Fruit fly (Drosophila melanogaster) whole organism, embryonic: ENCODE measurements around the gene CG11882.

Source experiments
- Asciz ChIP-seq: fragments of 200-800 bp; sonication (Bioruptor generic); optimal IDR thresholded peaks from 2 replicates; lab custom pipeline; 2017; ENCODE audit warnings: missing biosample characterization, mild to moderate bottlenecking, missing genetic modification characterization, missing genetic modification reagents
- Atf-2 ChIP-seq: fragments of 200-800 bp; sonication (Bioruptor generic); optimal IDR thresholded peaks from 2 replicates; lab custom pipeline; 2016; ENCODE audit warnings: missing biosample characterization, missing genetic modification characterization
- BtbVII ChIP-seq: fragments of 200-800 bp; sonication (Bioruptor generic); optimal IDR thresholded peaks from 3 replicates; lab custom pipeline; 2017; ENCODE audit warnings: missing biosample characterization, mild to moderate bottlenecking, missing genetic modification characterization
- C15 ChIP-seq: fragments of 200-800 bp; sonication (Bioruptor generic); IDR thresholded peaks from 3 replicates; pipeline ENCODE4 v1.3.6; 2022; ENCODE audit warnings: missing biosample characterization, missing genetic modification characterization
- CG11398 ChIP-seq: fragments of 200-800 bp; sonication (Bioruptor generic); optimal IDR thresholded peaks from 2 replicates; lab custom pipeline; 2016; ENCODE audit warnings: missing biosample characterization, missing genetic modification characterization
- CG13424 ChIP-seq: fragments of 200-800 bp; sonication (Bioruptor generic); optimal IDR thresholded peaks from 2 replicates; lab custom pipeline; 2019; ENCODE audit warnings: missing biosample characterization, mild to moderate bottlenecking, missing genetic modification characterization, moderate library complexity
- CG13624 ChIP-seq: fragments of 200-800 bp; sonication (Bioruptor generic); optimal IDR thresholded peaks from 2 replicates; lab custom pipeline; 2016; ENCODE audit warnings: missing biosample characterization, missing genetic modification characterization
- CG14441 ChIP-seq: fragments of 200-800 bp; sonication (Bioruptor generic); IDR thresholded peaks from 2 replicates; pipeline ENCODE4 v1.3.6; 2022; ENCODE audit warnings: missing biosample characterization, missing genetic modification characterization
- CG15269 ChIP-seq: fragments of 200-800 bp; sonication (Bioruptor generic); optimal IDR thresholded peaks from 2 replicates; lab custom pipeline; 2018; ENCODE audit warnings: missing biosample characterization, mild to moderate bottlenecking, missing genetic modification characterization, moderate library complexity
- CG15514 ChIP-seq: fragments of 200-800 bp; sonication (Bioruptor generic); optimal IDR thresholded peaks from 3 replicates; lab custom pipeline; 2017; ENCODE audit warnings: missing biosample characterization, missing genetic modification characterization, mild to moderate bottlenecking, moderate library complexity, missing genetic modification reagents
- CG17186 ChIP-seq: fragments of 200-800 bp; sonication (Bioruptor generic); optimal IDR thresholded peaks from 3 replicates; lab custom pipeline; 2017; ENCODE audit warnings: missing biosample characterization, missing genetic modification reagents, missing genetic modification characterization
- CG18262 ChIP-seq: fragments of 200-800 bp; optimal IDR thresholded peaks from 3 replicates; lab custom pipeline; 2019; ENCODE audit warnings: missing biosample characterization, mild to moderate bottlenecking, missing genetic modification characterization, moderate library complexity
- CG2120 ChIP-seq: fragments of 200-800 bp; sonication (Bioruptor generic); optimal IDR thresholded peaks from 3 replicates; lab custom pipeline; 2016; ENCODE audit warnings: missing biosample characterization, missing genetic modification characterization
- CG34422 ChIP-seq: fragments of 200-800 bp; sonication (Bioruptor generic); IDR thresholded peaks from 3 replicates; pipeline ENCODE4 v1.3.6; 2022; ENCODE audit warnings: missing biosample characterization, missing genetic modification characterization
- CG3726 ChIP-seq: fragments of 200-800 bp; sonication (Bioruptor generic); IDR thresholded peaks from 3 replicates; pipeline ENCODE4, ENCODE4 v1.3.6; 2022; ENCODE audit warnings: missing biosample characterization, missing genetic modification characterization
- CG43689 ChIP-seq: fragments of 200-800 bp; sonication (Bioruptor generic); IDR thresholded peaks from 2 replicates; pipeline ENCODE4 v1.3.6; 2022; ENCODE audit warnings: missing biosample characterization, missing genetic modification characterization
- CG4424 ChIP-seq: fragments of 200-800 bp; sonication (Bioruptor generic); optimal IDR thresholded peaks from 3 replicates; lab custom pipeline; 2016; ENCODE audit warnings: missing biosample characterization, missing genetic modification characterization
- CG4820 ChIP-seq: fragments of 200-800 bp; sonication (Bioruptor generic); optimal IDR thresholded peaks from 3 replicates; lab custom pipeline; 2016; ENCODE audit warnings: missing biosample characterization, missing genetic modification characterization
- CG6175 ChIP-seq: fragments of 200-800 bp; sonication (Bioruptor generic); IDR thresholded peaks from 3 replicates; pipeline ENCODE4 v1.3.6; 2022; ENCODE audit warnings: missing biosample characterization, missing genetic modification characterization
- CG7987 ChIP-seq: fragments of 200-800 bp; sonication (Bioruptor generic); optimal IDR thresholded peaks from 2 replicates; lab custom pipeline; 2018; ENCODE audit warnings: missing biosample characterization, mild to moderate bottlenecking, missing genetic modification characterization, moderate library complexity
- D ChIP-seq, 2 experiments: fragments of 200-800 bp in 1 of 2; fragments of >200 bp in 1 of 2; sonication (Bioruptor generic) in 1 of 2; optimal IDR thresholded peaks; 2 replicates in 1 of 2; 3 replicates in 1 of 2; lab custom pipeline; 2017; ENCODE audit warnings: mild to moderate bottlenecking in 1 of 2, missing biosample characterization in 1 of 2, missing genetic modification characterization in 1 of 2, missing genetic modification reagents in 1 of 2
- Doc3 ChIP-seq: fragments of 200-800 bp; sonication (Bioruptor generic); IDR thresholded peaks from 3 replicates; pipeline ENCODE4 v1.3.6; 2022; ENCODE audit warnings: missing biosample characterization, missing genetic modification characterization; ENCODE audit not compliant: partially characterized antibody
- HLH4C ChIP-seq: fragments of 200-800 bp; sonication (Bioruptor generic); IDR thresholded peaks from 3 replicates; pipeline ENCODE4 v1.3.6; 2022; ENCODE audit warnings: missing biosample characterization, missing genetic modification characterization; ENCODE audit not compliant: partially characterized antibody
- MESR4 ChIP-seq: fragments of 200-800 bp; sonication (Bioruptor generic); optimal IDR thresholded peaks from 2 replicates; lab custom pipeline; 2018; ENCODE audit warnings: missing biosample characterization, mild to moderate bottlenecking, missing genetic modification characterization, moderate library complexity
- Med ChIP-seq: fragments of 200-800 bp; sonication (Bioruptor generic); peaks from one replicate; lab custom pipeline; 2016; ENCODE audit warnings: missing biosample characterization, missing genetic modification characterization, mild to moderate bottlenecking, inconsistent platforms, moderate library complexity
- Sry-δ ChIP-seq: fragments of 200-800 bp; sonication (Bioruptor generic); optimal IDR thresholded peaks from 2 replicates; lab custom pipeline; 2016; ENCODE audit warnings: missing biosample characterization, missing genetic modification characterization
- Usf ChIP-seq: fragments of 200-800 bp; sonication (Bioruptor generic); optimal IDR thresholded peaks from 2 replicates; lab custom pipeline; 2017; ENCODE audit warnings: missing genotype, missing biosample characterization, missing genetic modification characterization
- cato ChIP-seq: fragments of 200-800 bp; sonication (Bioruptor generic); optimal IDR thresholded peaks from 2 replicates; lab custom pipeline; 2016; ENCODE audit warnings: missing biosample characterization, missing genetic modification characterization, borderline replicate concordance
- ci ChIP-seq: fragments of 200-800 bp; sonication (Bioruptor generic); IDR thresholded peaks from 3 replicates; pipeline ENCODE4 v1.3.6; 2022; ENCODE audit warnings: missing biosample characterization, missing genetic modification characterization
- crc ChIP-seq: fragments of 200-800 bp; sonication (Bioruptor generic); optimal IDR thresholded peaks from 2 replicates; lab custom pipeline; 2016; ENCODE audit warnings: missing biosample characterization, missing genetic modification characterization
- croc ChIP-seq: fragments of 200-800 bp; sonication (Bioruptor generic); conservative IDR thresholded peaks from 3 replicates; pipeline ENCODE4 v1.3.6; 2022; ENCODE audit warnings: missing biosample characterization, missing genetic modification characterization
- dmrt99B ChIP-seq: fragments of 200-800 bp; sonication (Bioruptor generic); optimal IDR thresholded peaks from 2 replicates; lab custom pipeline; 2018; ENCODE audit warnings: missing biosample characterization, mild to moderate bottlenecking, missing genetic modification characterization, moderate library complexity
- dysf ChIP-seq: fragments of 200-800 bp; sonication (Bioruptor generic); IDR thresholded peaks from 3 replicates; pipeline ENCODE4 v1.3.6; 2022; ENCODE audit warnings: missing biosample characterization, missing genetic modification characterization
- emc ChIP-seq: fragments of 200-800 bp; sonication (Bioruptor generic); optimal IDR thresholded peaks from 2 replicates; lab custom pipeline; 2016; ENCODE audit warnings: missing biosample characterization, missing genetic modification characterization
- exex ChIP-seq: fragments of 200-800 bp; sonication (Bioruptor generic); optimal IDR thresholded peaks from 4 replicates; lab custom pipeline; 2018; ENCODE audit warnings: missing biosample characterization, mild to moderate bottlenecking, missing genetic modification characterization, moderate library complexity
- fru ChIP-seq: fragments of >200 bp; optimal IDR thresholded peaks from 2 replicates; lab custom pipeline; 2017
- fu2 ChIP-seq: fragments of 200-800 bp; sonication (Bioruptor generic); optimal IDR thresholded peaks from 2 replicates; lab custom pipeline; 2016; ENCODE audit warnings: missing biosample characterization, missing genetic modification characterization
- gem ChIP-seq: fragments of 200-800 bp; sonication (Bioruptor generic); optimal IDR thresholded peaks from 2 replicates; lab custom pipeline; 2019; ENCODE audit warnings: missing biosample characterization, mild to moderate bottlenecking, missing genetic modification characterization, moderate library complexity
- her ChIP-seq: fragments of 200-800 bp; sonication (Bioruptor generic); optimal IDR thresholded peaks from 2 replicates; lab custom pipeline; 2016; ENCODE audit warnings: missing biosample characterization, missing genetic modification characterization
- maf-S ChIP-seq: fragments of 200-800 bp; sonication (Bioruptor generic); optimal IDR thresholded peaks from 2 replicates; lab custom pipeline; 2016; ENCODE audit warnings: missing biosample characterization, missing genetic modification characterization
- mirr ChIP-seq: fragments of 200-800 bp; sonication (Bioruptor generic); optimal IDR thresholded peaks from 3 replicates; lab custom pipeline; 2018; ENCODE audit warnings: missing biosample characterization, mild to moderate bottlenecking, missing genetic modification characterization
- pho ChIP-seq: fragments of 200-800 bp; sonication (Bioruptor generic); optimal IDR thresholded peaks from 2 replicates; lab custom pipeline; 2016; ENCODE audit warnings: missing biosample characterization, missing genetic modification characterization
- pita ChIP-seq: fragments of 200-800 bp; sonication (Bioruptor generic); optimal IDR thresholded peaks from 2 replicates; lab custom pipeline; 2017; ENCODE audit warnings: missing biosample characterization, mild to moderate bottlenecking, missing genetic modification characterization
- pros ChIP-seq: fragments of 200-800 bp; sonication (Bioruptor generic); optimal IDR thresholded peaks from 3 replicates; lab custom pipeline; 2019; ENCODE audit warnings: missing biosample characterization, mild to moderate bottlenecking, missing genetic modification characterization, moderate library complexity
- sc ChIP-seq, 3 experiments: fragments of >200 bp in 2 of 3; fragments of 200-800 bp in 1 of 3; sonication (Bioruptor generic) in 1 of 3; optimal IDR thresholded peaks; 2 replicates in 2 of 3; 3 replicates in 1 of 3; lab custom pipeline; 2017; ENCODE audit warnings: mild to moderate bottlenecking in 1 of 3, missing biosample characterization in 1 of 3, missing genetic modification characterization in 1 of 3, missing genetic modification reagents in 1 of 3
- sna ChIP-seq: fragments of 200-800 bp; sonication (Bioruptor generic); IDR thresholded peaks from 2 replicates; pipeline ENCODE4 v1.3.6; 2022; ENCODE audit warnings: missing biosample characterization, missing genetic modification characterization; ENCODE audit not compliant: partially characterized antibody
- tll ChIP-seq, 2 experiments: fragments of 200-800 bp in 1 of 2; fragments of >200 bp in 1 of 2; sonication (Bioruptor generic) in 1 of 2; optimal IDR thresholded peaks; 2 replicates each; lab custom pipeline; 2017 to 2019; ENCODE audit warnings: missing biosample characterization in 2 of 2, missing genetic modification characterization in 2 of 2, mild to moderate bottlenecking in 1 of 2, moderate library complexity in 1 of 2
- tup ChIP-seq: fragments of 200-800 bp; sonication (Bioruptor generic); optimal IDR thresholded peaks from 2 replicates; lab custom pipeline; 2016; ENCODE audit warnings: missing biosample characterization, mild to moderate bottlenecking, missing genetic modification characterization, moderate library complexity
- yki ChIP-seq: fragments of >200 bp; optimal IDR thresholded peaks from 3 replicates; lab custom pipeline; 2018
- z ChIP-seq: fragments of 200-800 bp; sonication (Bioruptor generic); IDR thresholded peaks from 3 replicates; pipeline ENCODE4 v1.3.6; 2022; ENCODE audit warnings: missing biosample characterization, missing genetic modification characterization

Gene CG11882

DNA sequence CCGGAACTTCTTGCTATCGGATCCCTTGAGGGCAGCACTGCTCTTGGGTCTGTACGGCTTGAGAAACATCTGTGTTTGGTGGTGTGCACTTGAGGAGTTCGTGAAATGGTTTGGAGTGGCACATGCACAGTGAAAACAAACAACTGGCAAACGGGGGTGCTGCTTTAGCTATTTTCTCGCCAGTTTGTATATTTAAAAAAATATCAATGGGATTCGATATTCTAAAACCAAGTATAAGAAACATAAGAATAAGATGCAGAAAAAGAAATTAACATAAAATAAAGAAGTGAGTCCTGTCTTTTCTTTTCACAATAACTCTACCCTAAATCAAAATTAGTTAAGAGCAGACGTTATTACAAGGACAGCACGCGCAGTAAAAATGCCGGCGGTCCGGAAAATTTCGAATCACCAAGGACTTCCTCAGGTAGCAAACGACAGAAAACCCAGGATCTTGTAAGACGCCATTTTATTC, 3.7 kb upstream of the CG11882 start, which contains the start of gene eIF2D (continued):
- TF ChIP-seq emc (GFP tag; lab: Kevin White, UChicago) (no peak), HLH4C (no peak), CG3726 (GFP tag; lab: Robert Waterston, UW) (no peak), her (GFP tag; lab: Kevin White, UChicago) (no peak), CG13624 (peak; percentile 51), yki (no peak), ci (GFP tag; lab: Robert Waterston, UW) (peak; percentile 81; the same call in 2 of the 3 replicates), CG4820 (GFP tag; lab: Kevin White, UChicago) (peak; percentile 51), MESR4 (GFP tag; lab: Kevin White, UChicago) (peak; percentile 68), Asciz (GFP tag; lab: Kevin White, UChicago) (no peak), crc (GFP tag; lab: Kevin White, UChicago) (peak; percentile 36), fru (lab: Kevin White, UChicago) (no peak), Doc3 (GFP tag; lab: Robert Waterston, UW) (no peak), dysf (peak; percentile 66; the same call in 2 of the 3 replicates), CG18262 (tag; lab: Kevin White, UChicago) (peak; percentile 72), sc (optimal IDR thresholded peaks at IDR 0.05; lab: Kevin White, UChicago) (no peak), sc (GFP tag; optimal IDR thresholded peaks at IDR 0.05; lab: Kevin White, UChicago) (no peak), CG15269 (tag; lab: Kevin White, UChicago) (no peak), exex (tag; lab: Kevin White, UChicago) (no peak), D (optimal IDR thresholded peaks at IDR 0.05; lab: Kevin White, UChicago) (no peak), D (GFP tag; optimal IDR thresholded peaks at IDR 0.05; lab: Kevin White, UChicago) (peak; percentile 46), CG7987 (no peak), Usf (no peak), fu2 (no peak), cato (GFP tag; lab: Kevin White, UChicago) (no peak), sna (GFP tag; lab: Robert Waterston, UW) (no peak; the same call in 1 of the 2 replicates), Atf-2 (GFP tag; lab: Kevin White, UChicago) (no peak), CG11398 (GFP tag; lab: Kevin White, UChicago) (no peak), CG43689 (GFP tag; lab: Robert Waterston, UW) (no peak), CG15514 (GFP tag; lab: Kevin White, UChicago) (peak; percentile 77), pros (GFP tag; lab: Kevin White, UChicago) (peak; percentile 90), Med (GFP tag; lab: Kevin White, UChicago) (peak; percentile 87), CG2120 (GFP tag; lab: Kevin White, UChicago) (peak; percentile 64), z (no peak), mirr (no peak), pita (GFP tag; lab: Kevin White, UChicago) (no peak), pho (peak; percentile 24), maf-S (GFP tag; lab: Kevin White, UChicago) (no peak), dmrt99B (tag; lab: Kevin White, UChicago) (no peak), CG34422 (peak; percentile 74; the same call in 1 of the 3 replicates), tll (GFP tag; optimal IDR thresholded peaks at IDR 0.05; lab: Kevin White, UChicago) (no peak), CG14441 (GFP tag; lab: Robert Waterston, UW) (peak; percentile 52; the same call in 1 of the 2 replicates), tup (GFP tag; lab: Kevin White, UChicago) (no peak), Sry-δ (GFP tag; lab: Kevin White, UChicago) (peak; percentile 24), gem (tag; lab: Kevin White, UChicago) (no peak), croc (GFP tag; lab: Robert Waterston, UW) (no peak), CG6175 (no peak), CG13424 (tag; lab: Kevin White, UChicago) (peak; percentile 62), BtbVII (GFP tag; lab: Kevin White, UChicago) (peak; percentile 53), C15 (GFP tag; lab: Robert Waterston, UW) (no peak), CG4424 (peak; percentile 66), CG17186 (GFP tag; lab: Kevin White, UChicago) (peak; percentile 12)
